Fruit fly (Drosophila melanogaster) whole organism, embryonic: Measurements from ENCODE around the gene HipHop.

Experiments
- BtbVII ChIP-seq: fragments of 200-800 bp; sonication (Bioruptor generic); optimal IDR thresholded peaks from 3 replicates; lab custom pipeline; 2017; ENCODE audit warnings: missing biosample characterization, mild to moderate bottlenecking, missing genetic modification characterization
- C15 ChIP-seq: fragments of 200-800 bp; sonication (Bioruptor generic); IDR thresholded peaks from 3 replicates; pipeline ENCODE4 v1.3.6; 2022; ENCODE audit warnings: missing biosample characterization, missing genetic modification characterization
- CG10274 ChIP-seq: fragments of 200-800 bp; sonication (Bioruptor generic); optimal IDR thresholded peaks from 3 replicates; lab custom pipeline; 2017; ENCODE audit warnings: missing biosample characterization, mild to moderate bottlenecking, missing genetic modification characterization
- CG11504 ChIP-seq: fragments of 200-800 bp; sonication (Bioruptor generic); optimal IDR thresholded peaks from 3 replicates; lab custom pipeline; 2019; ENCODE audit warnings: missing biosample characterization, mild to moderate bottlenecking, missing genetic modification characterization, moderate library complexity
- CG12104 ChIP-seq: fragments of 200-800 bp; sonication (Bioruptor generic); optimal IDR thresholded peaks from 3 replicates; lab custom pipeline; 2016; ENCODE audit warnings: missing biosample characterization, missing genetic modification characterization
- CG12659 ChIP-seq: fragments of 200-800 bp; sonication (Bioruptor generic); optimal IDR thresholded peaks from 3 replicates; lab custom pipeline; 2017; ENCODE audit warnings: mild to moderate bottlenecking, missing biosample characterization, missing genetic modification reagents, missing genetic modification characterization
- CG12769 ChIP-seq: fragments of 200-800 bp; sonication (Bioruptor generic); optimal IDR thresholded peaks from 2 replicates; lab custom pipeline; 2019; ENCODE audit warnings: missing biosample characterization, mild to moderate bottlenecking, missing genetic modification characterization, moderate library complexity
- CG13287 ChIP-seq: fragments of 200-800 bp; sonication (Bioruptor generic); IDR thresholded peaks from 2 replicates; pipeline ENCODE4 v1.3.6; 2022; ENCODE audit warnings: missing biosample characterization, missing genetic modification characterization; ENCODE audit not compliant: partially characterized antibody
- CG14014 ChIP-seq: fragments of 200-800 bp; sonication (Bioruptor generic); IDR thresholded peaks from 2 replicates; pipeline ENCODE4 v1.3.6; 2022; ENCODE audit warnings: missing biosample characterization, missing genetic modification characterization
- CG14050 ChIP-seq: fragments of 200-800 bp; sonication (Bioruptor generic); IDR thresholded peaks from 3 replicates; pipeline ENCODE4 v1.3.6; 2022; ENCODE audit warnings: missing biosample characterization, missing genetic modification characterization
- CG14667 ChIP-seq: fragments of 200-800 bp; sonication (Bioruptor generic); IDR thresholded peaks from 2 replicates; pipeline ENCODE4 v1.3.6; 2022; ENCODE audit warnings: missing biosample characterization, missing genetic modification characterization
- CG1647 ChIP-seq: fragments of 200-800 bp; sonication (Bioruptor generic); optimal IDR thresholded peaks from 3 replicates; lab custom pipeline; 2016; ENCODE audit warnings: missing biosample characterization, missing genetic modification characterization
- CG17385 ChIP-seq: fragments of 200-800 bp; sonication (Bioruptor generic); optimal IDR thresholded peaks from 3 replicates; lab custom pipeline; 2018; ENCODE audit warnings: missing biosample characterization, mild to moderate bottlenecking, missing genetic modification characterization
- CG33213 ChIP-seq: fragments of 200-800 bp; sonication (Bioruptor generic); optimal IDR thresholded peaks from 3 replicates; lab custom pipeline; 2016; ENCODE audit warnings: missing biosample characterization, missing genetic modification characterization
- CG43689 ChIP-seq: fragments of 200-800 bp; sonication (Bioruptor generic); IDR thresholded peaks from 2 replicates; pipeline ENCODE4 v1.3.6; 2022; ENCODE audit warnings: missing biosample characterization, missing genetic modification characterization
- CG4730 ChIP-seq: fragments of 200-800 bp; sonication (Bioruptor generic); IDR thresholded peaks from 2 replicates; pipeline ENCODE4 v1.3.6; 2022; ENCODE audit warnings: missing biosample characterization, missing genetic modification characterization
- CG6254 ChIP-seq: fragments of 200-800 bp; sonication (Bioruptor generic); optimal IDR thresholded peaks from 3 replicates; lab custom pipeline; 2017; ENCODE audit warnings: mild to moderate bottlenecking, missing biosample characterization, missing genetic modification reagents, missing genetic modification characterization
- D ChIP-seq, 2 experiments: fragments of 200-800 bp in 1 of 2; fragments of >200 bp in 1 of 2; sonication (Bioruptor generic) in 1 of 2; optimal IDR thresholded peaks; 2 replicates in 1 of 2; 3 replicates in 1 of 2; lab custom pipeline; 2017; ENCODE audit warnings: mild to moderate bottlenecking in 1 of 2, missing biosample characterization in 1 of 2, missing genetic modification characterization in 1 of 2, missing genetic modification reagents in 1 of 2
- Dek ChIP-seq: fragments of 200-800 bp; sonication (Bioruptor generic); optimal IDR thresholded peaks from 3 replicates; lab custom pipeline; 2019; ENCODE audit warnings: missing biosample characterization, mild to moderate bottlenecking, missing genetic modification characterization, moderate library complexity
- Eip74EF ChIP-seq, 2 experiments: fragments of 200-800 bp in 1 of 2; fragments of >200 bp in 1 of 2; sonication (Bioruptor generic) in 1 of 2; optimal IDR thresholded peaks; 2 replicates each; lab custom pipeline; 2017 to 2019; ENCODE audit warnings: missing biosample characterization in 2 of 2, missing genetic modification characterization in 2 of 2, mild to moderate bottlenecking in 1 of 2, moderate library complexity in 1 of 2
- HmgD ChIP-seq: fragments of 200-800 bp; sonication (Bioruptor generic); optimal IDR thresholded peaks from 3 replicates; lab custom pipeline; 2016; ENCODE audit warnings: missing biosample characterization, missing genetic modification characterization
- Hsf ChIP-seq: fragments of 200-800 bp; sonication (Bioruptor generic); optimal IDR thresholded peaks from 3 replicates; lab custom pipeline; 2016; ENCODE audit warnings: missing biosample characterization, missing genetic modification characterization
- Jarid2 ChIP-seq: fragments of 200-800 bp; sonication (Bioruptor generic); optimal IDR thresholded peaks from 3 replicates; lab custom pipeline; 2017; ENCODE audit warnings: mild to moderate bottlenecking, missing biosample characterization, missing genetic modification reagents, missing genetic modification characterization
- MESR4 ChIP-seq: fragments of 200-800 bp; sonication (Bioruptor generic); optimal IDR thresholded peaks from 2 replicates; lab custom pipeline; 2018; ENCODE audit warnings: missing biosample characterization, mild to moderate bottlenecking, missing genetic modification characterization, moderate library complexity
- NK7.1 ChIP-seq: fragments of 200-800 bp; sonication (Bioruptor generic); optimal IDR thresholded peaks from 3 replicates; lab custom pipeline; 2016; ENCODE audit warnings: missing biosample characterization, missing genetic modification characterization
- PHDP ChIP-seq: fragments of 200-800 bp; sonication (Bioruptor generic); optimal IDR thresholded peaks from 3 replicates; lab custom pipeline; 2018; ENCODE audit warnings: missing biosample characterization, mild to moderate bottlenecking, missing genetic modification characterization, moderate library complexity
- Sox102F ChIP-seq: fragments of 200-800 bp; sonication (Bioruptor generic); optimal IDR thresholded peaks from 2 replicates; lab custom pipeline; 2018; ENCODE audit warnings: missing biosample characterization, mild to moderate bottlenecking, missing genetic modification characterization, moderate library complexity
- TFAM ChIP-seq: fragments of 200-800 bp; sonication (Bioruptor generic); optimal IDR thresholded peaks from 2 replicates; lab custom pipeline; 2017; ENCODE audit warnings: missing biosample characterization, missing genetic modification characterization, inconsistent platforms
- al ChIP-seq: fragments of 200-800 bp; sonication (Bioruptor generic); IDR thresholded peaks from 2 replicates; pipeline ENCODE4 v1.3.6; 2022; ENCODE audit warnings: missing biosample characterization, missing genetic modification characterization
- ap ChIP-seq: fragments of 200-800 bp; sonication (Bioruptor generic); IDR thresholded peaks from 2 replicates; pipeline ENCODE4 v1.3.6; 2022; ENCODE audit warnings: missing biosample characterization, missing genetic modification characterization
- ase ChIP-seq: fragments of 200-800 bp; sonication (Bioruptor generic); IDR thresholded peaks from 3 replicates; pipeline ENCODE4 v1.3.6; 2022; ENCODE audit warnings: missing biosample characterization, missing genetic modification characterization
- bab2 ChIP-seq: fragments of 200-800 bp; sonication (Bioruptor generic); optimal IDR thresholded peaks from 2 replicates; lab custom pipeline; 2016; ENCODE audit warnings: missing biosample characterization, missing genetic modification characterization
- bbx ChIP-seq: fragments of 200-800 bp; sonication (Bioruptor generic); IDR thresholded peaks from 2 replicates; pipeline ENCODE4 v1.3.6; 2022; ENCODE audit warnings: missing biosample characterization, missing genetic modification characterization; ENCODE audit not compliant: partially characterized antibody
- chinmo ChIP-seq: fragments of 200-800 bp; sonication (Bioruptor generic); IDR thresholded peaks from 4 replicates; pipeline ENCODE4 v1.3.6; 2022; ENCODE audit warnings: missing biosample characterization, missing genetic modification characterization; ENCODE audit not compliant: partially characterized antibody
- dysf ChIP-seq: fragments of 200-800 bp; sonication (Bioruptor generic); IDR thresholded peaks from 3 replicates; pipeline ENCODE4 v1.3.6; 2022; ENCODE audit warnings: missing biosample characterization, missing genetic modification characterization
- eve ChIP-seq, 2 experiments: fragments of >200 bp; optimal IDR thresholded peaks; 2 replicates each; lab custom pipeline; 2017; ENCODE audit warnings: missing biosample characterization in 2 of 2, missing genetic modification characterization in 2 of 2
- gem ChIP-seq: fragments of 200-800 bp; sonication (Bioruptor generic); optimal IDR thresholded peaks from 2 replicates; lab custom pipeline; 2019; ENCODE audit warnings: missing biosample characterization, mild to moderate bottlenecking, missing genetic modification characterization, moderate library complexity
- ind ChIP-seq: fragments of 200-800 bp; sonication (Bioruptor generic); optimal IDR thresholded peaks from 3 replicates; lab custom pipeline; 2016; ENCODE audit warnings: missing biosample characterization, missing genetic modification characterization
- ken ChIP-seq: fragments of 200-800 bp; sonication (Bioruptor generic); IDR thresholded peaks from 3 replicates; pipeline ENCODE4 v1.3.6; 2022; ENCODE audit warnings: missing biosample characterization, missing genetic modification characterization
- onecut ChIP-seq: fragments of 200-800 bp; sonication (Bioruptor generic); IDR thresholded peaks from 2 replicates; pipeline ENCODE4 v1.3.6; 2022; ENCODE audit warnings: missing biosample characterization, missing genetic modification characterization
- prd ChIP-seq, 3 experiments: fragments of >200 bp in 2 of 3; fragments of 200-800 bp in 1 of 3; sonication (Bioruptor generic) in 1 of 3; optimal IDR thresholded peaks in 2 of 3; IDR thresholded peaks in 1 of 3; 2 replicates in 2 of 3; 3 replicates in 1 of 3; pipeline versions ENCODE4 v1.3.6 to Lab custom; 2017 to 2022; ENCODE audit warnings: missing biosample characterization in 1 of 3, missing genetic modification characterization in 1 of 3
- sc ChIP-seq, 3 experiments: fragments of >200 bp in 2 of 3; fragments of 200-800 bp in 1 of 3; sonication (Bioruptor generic) in 1 of 3; optimal IDR thresholded peaks; 2 replicates in 2 of 3; 3 replicates in 1 of 3; lab custom pipeline; 2017; ENCODE audit warnings: mild to moderate bottlenecking in 1 of 3, missing biosample characterization in 1 of 3, missing genetic modification characterization in 1 of 3, missing genetic modification reagents in 1 of 3
- sqz ChIP-seq: fragments of 200-800 bp; sonication (Bioruptor generic); optimal IDR thresholded peaks from 3 replicates; lab custom pipeline; 2018; ENCODE audit warnings: missing biosample characterization, mild to moderate bottlenecking, missing genetic modification characterization
- stc ChIP-seq: fragments of 200-800 bp; sonication (Bioruptor generic); IDR thresholded peaks from 2 replicates; pipeline ENCODE4 v1.3.6; 2022; ENCODE audit warnings: missing biosample characterization, missing genetic modification characterization
- tap ChIP-seq: fragments of 200-800 bp; optimal IDR thresholded peaks from 3 replicates; lab custom pipeline; 2019; ENCODE audit warnings: missing biosample characterization, mild to moderate bottlenecking, missing genetic modification characterization, moderate library complexity
- wdn ChIP-seq: fragments of 200-800 bp; sonication (Bioruptor generic); IDR thresholded peaks from 2 replicates; pipeline ENCODE4 v1.3.6; 2022; ENCODE audit warnings: missing biosample characterization, missing genetic modification characterization
- wor ChIP-seq: fragments of 200-800 bp; sonication (Bioruptor generic); IDR thresholded peaks from 2 replicates; pipeline ENCODE4 v1.3.6; 2022; ENCODE audit warnings: missing biosample characterization, missing genetic modification characterization
- zfh1 ChIP-seq: fragments of 200-800 bp; sonication (Bioruptor generic); IDR thresholded peaks from 3 replicates; pipeline ENCODE4 v1.3.6; 2022; ENCODE audit warnings: missing biosample characterization, missing genetic modification characterization

Gene HipHop

DNA sequence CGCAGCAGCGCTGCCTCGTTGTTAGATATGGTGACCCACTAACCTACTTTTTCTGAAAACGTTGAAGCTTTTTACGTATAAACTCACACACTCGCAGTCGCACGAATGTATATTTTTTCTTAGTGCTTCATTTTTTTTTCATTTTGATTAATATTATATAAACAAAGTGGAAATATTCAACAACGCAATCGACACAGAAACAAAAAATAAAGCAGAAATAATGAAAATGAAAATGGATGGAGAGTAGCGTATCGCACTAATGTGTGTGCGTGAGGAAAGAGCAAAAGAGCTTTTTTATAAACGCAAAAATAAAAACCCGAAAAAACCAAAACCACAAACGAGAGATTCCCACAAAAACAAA lies 34.9 kb upstream of the HipHop start (continued):
- TF ChIP-seq wor (GFP tag; lab: Robert Waterston, UW) (peak; percentile 29; the same call in 1 of the 2 replicates), tap (tag; lab: Kevin White, UChicago) (peak; percentile 52), CG12104 (GFP tag; lab: Kevin White, UChicago) (peak; percentile 12), Jarid2 (no peak), CG1647 (no peak), CG10274 (GFP tag; lab: Kevin White, UChicago) (peak; percentile 21), CG14667 (GFP tag; lab: Robert Waterston, UW) (no peak), eve (GFP tag; optimal IDR thresholded peaks at IDR 0.05; lab: Kevin White, UChicago) (peak in 1 of 2 experiments; percentile 80), CG12659 (GFP tag; lab: Kevin White, UChicago) (peak; percentile 11), CG43689 (GFP tag; lab: Robert Waterston, UW) (peak; percentile 50; the same call in 1 of the 2 replicates), bab2 (GFP tag; lab: Kevin White, UChicago) (no peak), CG17385 (GFP tag; lab: Kevin White, UChicago) (peak; percentile 20), BtbVII (GFP tag; lab: Kevin White, UChicago) (peak; percentile 12), al (GFP tag; lab: Robert Waterston, UW) (peak; percentile 35; the same call in 1 of the 2 replicates), stc (GFP tag; lab: Robert Waterston, UW) (peak; percentile 62; the same call in 1 of the 2 replicates), D (optimal IDR thresholded peaks at IDR 0.05; lab: Kevin White, UChicago) (no peak), D (GFP tag; optimal IDR thresholded peaks at IDR 0.05; lab: Kevin White, UChicago) (no peak), C15 (GFP tag; lab: Robert Waterston, UW) (0 out of 3 replicates have a peak, but pooled peaks have one; percentile 34), gem (tag; lab: Kevin White, UChicago) (peak; percentile 67), CG14014 (GFP tag; lab: Robert Waterston, UW) (peak; percentile 42; the same call in 1 of the 2 replicates), sc (optimal IDR thresholded peaks at IDR 0.05; lab: Kevin White, UChicago) (no peak), sc (GFP tag; optimal IDR thresholded peaks at IDR 0.05; lab: Kevin White, UChicago) (no peak), prd (optimal IDR thresholded peaks at IDR 0.05; lab: Kevin White, UChicago) (no peak), prd (GFP tag; IDR thresholded peaks at IDR 0.05; lab: Robert Waterston, UW) (peak; percentile 46; the same call in 1 of the 3 replicates), sqz (no peak), wdn (GFP tag; lab: Robert Waterston, UW) (0 out of 2 replicates have a peak, but pooled peaks have one; percentile 30), onecut (no peak), CG4730 (GFP tag; lab: Robert Waterston, UW) (0 out of 2 replicates have a peak, but pooled peaks have one; percentile 26), TFAM (GFP tag; lab: Kevin White, UChicago) (no peak), HmgD (no peak), Eip74EF (GFP tag; optimal IDR thresholded peaks at IDR 0.05; lab: Kevin White, UChicago) (peak in 1 of 2 experiments; percentile 13), CG14050 (GFP tag; lab: Robert Waterston, UW) (peak; percentile 27; the same call in 1 of the 3 replicates), ken (GFP tag; lab: Robert Waterston, UW) (peak; percentile 58; the same call in 2 of the 3 replicates), CG13287 (GFP tag; lab: Robert Waterston, UW) (peak; percentile 12; the same call in 1 of the 2 replicates), CG33213 (GFP tag; lab: Kevin White, UChicago) (no peak), bbx (GFP tag; lab: Robert Waterston, UW) (no peak), Dek (tag; lab: Kevin White, UChicago) (peak; percentile 14), CG12769 (tag; lab: Kevin White, UChicago) (no peak), Hsf (no peak), MESR4 (GFP tag; lab: Kevin White, UChicago) (no peak), ap (GFP tag; lab: Robert Waterston, UW) (0 out of 2 replicates have a peak, but pooled peaks have one; percentile 12), CG6254 (no peak), chinmo (GFP tag; lab: Robert Waterston, UW) (no peak), NK7.1 (GFP tag; lab: Kevin White, UChicago) (no peak), CG11504 (peak; percentile 54), Sox102F (GFP tag; lab: Kevin White, UChicago) (peak; percentile 62), dysf (peak; percentile 53; the same call in 2 of the 3 replicates), ind (GFP tag; lab: Kevin White, UChicago) (peak; percentile 30), zfh1 (GFP tag; lab: Robert Waterston, UW) (0 out of 3 replicates have a peak, but pooled peaks have one; percentile 35), PHDP (peak; percentile 17), ase (peak; percentile 30; the same call in 1 of the 3 replicates)
